Fruit fly (Drosophila melanogaster) whole organism, embryonic: ENCODE results near the gene CG42781.
A peak's percentile ranks its signal among the peaks of the same experiment; 100 is the strongest.

Experiments used
- Atf3 ChIP-seq: fragments of 200-800 bp; sonication (Bioruptor generic); optimal IDR thresholded peaks from 3 replicates; lab custom pipeline; 2016; ENCODE audit warnings: missing biosample characterization, missing genetic modification characterization
- CG1024 ChIP-seq: fragments of 200-800 bp; sonication (Bioruptor generic); IDR thresholded peaks from 2 replicates; pipeline ENCODE4 v1.3.6; 2022; ENCODE audit warnings: missing biosample characterization, missing genetic modification characterization
- CG10431 ChIP-seq: fragments of 200-800 bp; sonication (Bioruptor generic); optimal IDR thresholded peaks from 3 replicates; lab custom pipeline; 2018; ENCODE audit warnings: missing biosample characterization, mild to moderate bottlenecking, missing genetic modification characterization
- CG11085 ChIP-seq: fragments of 200-800 bp; sonication (Bioruptor generic); IDR thresholded peaks from 2 replicates; pipeline ENCODE4 v1.3.6; 2022; ENCODE audit warnings: missing biosample characterization, missing genetic modification characterization
- CG11093 ChIP-seq: fragments of 200-800 bp; sonication (Bioruptor generic); IDR thresholded peaks from 3 replicates; pipeline ENCODE4 v1.3.6; 2022; ENCODE audit warnings: missing biosample characterization, missing genetic modification characterization
- CG12236 ChIP-seq: fragments of 200-800 bp; sonication (Bioruptor generic); optimal IDR thresholded peaks from 2 replicates; lab custom pipeline; 2016; ENCODE audit warnings: missing biosample characterization, missing genetic modification characterization
- CG1233 ChIP-seq: fragments of 200-800 bp; sonication (Bioruptor generic); optimal IDR thresholded peaks from 4 replicates; lab custom pipeline; 2018; ENCODE audit warnings: missing biosample characterization, mild to moderate bottlenecking, missing genetic modification characterization
- CG15073 ChIP-seq: fragments of 200-800 bp; sonication (Bioruptor generic); optimal IDR thresholded peaks from 2 replicates; lab custom pipeline; 2016; ENCODE audit warnings: missing biosample characterization, missing genetic modification characterization
- CG18619 ChIP-seq: fragments of 200-800 bp; sonication (Bioruptor generic); optimal IDR thresholded peaks from 3 replicates; lab custom pipeline; 2017; ENCODE audit warnings: missing biosample characterization, mild to moderate bottlenecking, missing genetic modification characterization
- CG2889 ChIP-seq: fragments of 200-800 bp; sonication (Bioruptor generic); IDR thresholded peaks from 3 replicates; pipeline ENCODE4 v1.3.6; 2022; ENCODE audit warnings: missing biosample characterization, missing genetic modification characterization
- CG30403 ChIP-seq: fragments of 200-800 bp; sonication (Bioruptor generic); optimal IDR thresholded peaks from 3 replicates; lab custom pipeline; 2016; ENCODE audit warnings: missing biosample characterization, missing genetic modification characterization
- CG31441 ChIP-seq: fragments of 200-800 bp; sonication (Bioruptor generic); IDR thresholded peaks from 2 replicates; pipeline ENCODE4 v1.3.6; 2022; ENCODE audit warnings: missing biosample characterization, missing genetic modification characterization
- CG32767 ChIP-seq: fragments of 200-800 bp; sonication (Bioruptor generic); IDR thresholded peaks from 2 replicates; pipeline ENCODE4 v1.3.6; 2022; ENCODE audit warnings: missing biosample characterization, missing genetic modification characterization
- CG42726 ChIP-seq: fragments of 200-800 bp; sonication (Bioruptor generic); IDR thresholded peaks from 2 replicates; pipeline ENCODE4 v1.3.6; 2022; ENCODE audit warnings: missing biosample characterization, missing genetic modification characterization; ENCODE audit not compliant: partially characterized antibody
- CG4820 ChIP-seq: fragments of 200-800 bp; sonication (Bioruptor generic); optimal IDR thresholded peaks from 3 replicates; lab custom pipeline; 2016; ENCODE audit warnings: missing biosample characterization, missing genetic modification characterization
- CG5953 ChIP-seq: fragments of 200-800 bp; sonication (Bioruptor generic); IDR thresholded peaks from 2 replicates; pipeline ENCODE4 v1.3.6; 2022; ENCODE audit warnings: missing biosample characterization, missing genetic modification characterization
- CG7556 ChIP-seq: fragments of 200-800 bp; sonication (Bioruptor generic); optimal IDR thresholded peaks from 2 replicates; lab custom pipeline; 2017; ENCODE audit warnings: missing biosample characterization, mild to moderate bottlenecking, missing genetic modification characterization
- Dbx ChIP-seq: fragments of 200-800 bp; sonication (Bioruptor generic); IDR thresholded peaks from 3 replicates; pipeline ENCODE4 v1.3.6; 2022; ENCODE audit warnings: missing biosample characterization, missing genetic modification characterization
- Dek ChIP-seq: fragments of 200-800 bp; sonication (Bioruptor generic); optimal IDR thresholded peaks from 3 replicates; lab custom pipeline; 2019; ENCODE audit warnings: missing biosample characterization, mild to moderate bottlenecking, missing genetic modification characterization, moderate library complexity
- Dip3 ChIP-seq: fragments of 200-800 bp; sonication (Bioruptor generic); optimal IDR thresholded peaks from 3 replicates; lab custom pipeline; 2016; ENCODE audit warnings: missing biosample characterization, missing genetic modification characterization
- Doc3 ChIP-seq: fragments of 200-800 bp; sonication (Bioruptor generic); IDR thresholded peaks from 3 replicates; pipeline ENCODE4 v1.3.6; 2022; ENCODE audit warnings: missing biosample characterization, missing genetic modification characterization; ENCODE audit not compliant: partially characterized antibody
- Dp ChIP-seq: fragments of 200-800 bp; sonication (Bioruptor generic); optimal IDR thresholded peaks from 2 replicates; lab custom pipeline; 2018; ENCODE audit warnings: missing biosample characterization, mild to moderate bottlenecking, missing genetic modification characterization, moderate library complexity
- Ets97D ChIP-seq: fragments of 200-800 bp; sonication (Bioruptor generic); optimal IDR thresholded peaks from 3 replicates; lab custom pipeline; 2016; ENCODE audit warnings: missing biosample characterization, missing genetic modification characterization
- Hmx ChIP-seq: fragments of 200-800 bp; sonication (Bioruptor generic); optimal IDR thresholded peaks from 2 replicates; lab custom pipeline; 2016; ENCODE audit warnings: missing biosample characterization, missing genetic modification characterization
- Hr39 ChIP-seq: fragments of >200 bp; optimal IDR thresholded peaks from 2 replicates; lab custom pipeline; 2017
- Hr51 ChIP-seq, 2 experiments: fragments of 200-800 bp; sonication (Bioruptor generic); optimal IDR thresholded peaks; 2 replicates in 1 of 2; 3 replicates in 1 of 2; lab custom pipeline; 2016 to 2018; ENCODE audit warnings: missing biosample characterization in 2 of 2, missing genetic modification characterization in 2 of 2, mild to moderate bottlenecking in 1 of 2, moderate library complexity in 1 of 2
- Hr78 ChIP-seq, 2 experiments: fragments of 200-800 bp in 1 of 2; fragments of >200 bp in 1 of 2; sonication (Bioruptor generic) in 1 of 2; optimal IDR thresholded peaks; 2 replicates each; lab custom pipeline; 2017 to 2019; ENCODE audit warnings: missing biosample characterization in 2 of 2, missing genetic modification characterization in 2 of 2, mild to moderate bottlenecking in 1 of 2, moderate library complexity in 1 of 2
- Lim3 ChIP-seq: fragments of 200-800 bp; sonication (Bioruptor generic); IDR thresholded peaks from 2 replicates; pipeline ENCODE4 v1.3.6; 2022; ENCODE audit warnings: missing biosample characterization, missing genetic modification characterization
- MBD-R2 ChIP-seq: fragments of 200-800 bp; sonication (Bioruptor generic); IDR thresholded peaks from 2 replicates; pipeline ENCODE4 v1.3.6; 2022; ENCODE audit warnings: missing biosample characterization, missing genetic modification characterization
- Mad ChIP-seq: fragments of 200-800 bp; sonication (Bioruptor generic); optimal IDR thresholded peaks from 2 replicates; lab custom pipeline; 2016; ENCODE audit warnings: missing biosample characterization, missing genetic modification characterization
- Optix ChIP-seq: fragments of 200-800 bp; sonication (Bioruptor generic); IDR thresholded peaks from 3 replicates; pipeline ENCODE4 v1.3.6; 2022; ENCODE audit warnings: missing biosample characterization, missing genetic modification characterization
- Sry-δ ChIP-seq: fragments of 200-800 bp; sonication (Bioruptor generic); optimal IDR thresholded peaks from 2 replicates; lab custom pipeline; 2016; ENCODE audit warnings: missing biosample characterization, missing genetic modification characterization
- Ssrp ChIP-seq: fragments of 200-800 bp; sonication (Bioruptor generic); optimal IDR thresholded peaks from 2 replicates; lab custom pipeline; 2018; ENCODE audit warnings: missing biosample characterization, mild to moderate bottlenecking, missing genetic modification characterization, moderate library complexity
- Taf1 ChIP-seq: fragments of 200-800 bp; sonication (Bioruptor generic); IDR thresholded peaks from 2 replicates; pipeline ENCODE4 v1.3.6; 2022; ENCODE audit warnings: missing biosample characterization, missing genetic modification characterization
- az2 ChIP-seq: fragments of 200-800 bp; sonication (Bioruptor generic); optimal IDR thresholded peaks from 3 replicates; lab custom pipeline; 2016; ENCODE audit warnings: missing biosample characterization, missing genetic modification characterization
- crol ChIP-seq: fragments of 200-800 bp; sonication (Bioruptor generic); IDR thresholded peaks from 2 replicates; pipeline ENCODE4 v1.3.6; 2022; ENCODE audit warnings: missing biosample characterization, missing genetic modification characterization
- dysf ChIP-seq: fragments of 200-800 bp; sonication (Bioruptor generic); IDR thresholded peaks from 3 replicates; pipeline ENCODE4 v1.3.6; 2022; ENCODE audit warnings: missing biosample characterization, missing genetic modification characterization
- fd102C ChIP-seq: fragments of 200-800 bp; sonication (Bioruptor generic); optimal IDR thresholded peaks from 2 replicates; lab custom pipeline; 2018; ENCODE audit warnings: missing biosample characterization, mild to moderate bottlenecking, missing genetic modification characterization, moderate library complexity
- fd3F ChIP-seq: fragments of 200-800 bp; sonication (Bioruptor generic); optimal IDR thresholded peaks from 2 replicates; lab custom pipeline; 2018; ENCODE audit warnings: missing biosample characterization, mild to moderate bottlenecking, missing genetic modification characterization, moderate library complexity
- gce ChIP-seq: fragments of 200-800 bp; sonication (Bioruptor generic); IDR thresholded peaks from 3 replicates; pipeline ENCODE4 v1.3.6; 2022; ENCODE audit warnings: missing biosample characterization, missing genetic modification characterization
- gsb ChIP-seq: fragments of 200-800 bp; sonication (Bioruptor generic); IDR thresholded peaks from 2 replicates; pipeline ENCODE4 v1.3.6; 2022; ENCODE audit warnings: missing biosample characterization, missing genetic modification characterization
- maf-S ChIP-seq: fragments of 200-800 bp; sonication (Bioruptor generic); optimal IDR thresholded peaks from 2 replicates; lab custom pipeline; 2016; ENCODE audit warnings: missing biosample characterization, missing genetic modification characterization
- nmo ChIP-seq: fragments of 200-800 bp; sonication (Bioruptor generic); optimal IDR thresholded peaks from 2 replicates; lab custom pipeline; 2018; ENCODE audit warnings: missing biosample characterization, mild to moderate bottlenecking, missing genetic modification characterization, moderate library complexity
- nom ChIP-seq: fragments of 200-800 bp; sonication (Bioruptor generic); optimal IDR thresholded peaks from 2 replicates; lab custom pipeline; 2017; ENCODE audit warnings: missing biosample characterization, missing genetic modification characterization, mild to moderate bottlenecking, moderate library complexity, missing genetic modification reagents
- oc ChIP-seq: fragments of 200-800 bp; sonication (Bioruptor generic); optimal IDR thresholded peaks from 2 replicates; lab custom pipeline; 2018; ENCODE audit warnings: missing biosample characterization, mild to moderate bottlenecking, missing genetic modification characterization, moderate library complexity
- pho ChIP-seq: fragments of 200-800 bp; sonication (Bioruptor generic); optimal IDR thresholded peaks from 2 replicates; lab custom pipeline; 2016; ENCODE audit warnings: missing biosample characterization, missing genetic modification characterization
- repo ChIP-seq: fragments of 200-800 bp; sonication (Bioruptor generic); optimal IDR thresholded peaks from 2 replicates; lab custom pipeline; 2016; ENCODE audit warnings: missing biosample characterization, missing genetic modification characterization
- sc ChIP-seq, 3 experiments: fragments of >200 bp in 2 of 3; fragments of 200-800 bp in 1 of 3; sonication (Bioruptor generic) in 1 of 3; optimal IDR thresholded peaks; 2 replicates in 2 of 3; 3 replicates in 1 of 3; lab custom pipeline; 2017; ENCODE audit warnings: mild to moderate bottlenecking in 1 of 3, missing biosample characterization in 1 of 3, missing genetic modification characterization in 1 of 3, missing genetic modification reagents in 1 of 3
- sob ChIP-seq: fragments of 200-800 bp; sonication (Bioruptor generic); IDR thresholded peaks from 2 replicates; pipeline ENCODE4 v1.3.6; 2022; ENCODE audit warnings: missing biosample characterization, missing genetic modification characterization
- tin ChIP-seq: fragments of 200-800 bp; sonication (Bioruptor generic); optimal IDR thresholded peaks from 3 replicates; lab custom pipeline; 2016; ENCODE audit warnings: missing biosample characterization, missing genetic modification characterization
- wek ChIP-seq: fragments of 200-800 bp; sonication (Bioruptor generic); optimal IDR thresholded peaks from 3 replicates; lab custom pipeline; 2018; ENCODE audit warnings: missing biosample characterization, mild to moderate bottlenecking, missing genetic modification characterization, moderate library complexity

CG42781 gene

dm6 chrX:7334801-7335176 is 48.0 kb downstream of the CG42781 start (continued):
- TF ChIP-seq Dek (tag; lab: Kevin White, UChicago) (peak; percentile 76), pho (no peak), CG5953 (GFP tag; lab: Robert Waterston, UW) (no peak), oc (tag; lab: Kevin White, UChicago) (peak; percentile 10), CG31441 (peak; percentile 77), Hmx (GFP tag; lab: Kevin White, UChicago) (no peak), CG30403 (GFP tag; lab: Kevin White, UChicago) (peak; percentile 64), tin (GFP tag; lab: Kevin White, UChicago) (peak; percentile 53), CG18619 (GFP tag; lab: Kevin White, UChicago) (peak; percentile 78), nom (peak; percentile 35), MBD-R2 (peak; percentile 37; the same call in 1 of the 2 replicates), CG15073 (GFP tag; lab: Kevin White, UChicago) (no peak), CG32767 (GFP tag; lab: Robert Waterston, UW) (peak; percentile 48; the same call in 1 of the 2 replicates), CG4820 (GFP tag; lab: Kevin White, UChicago) (peak; percentile 30), Ets97D (no peak), CG42726 (no peak), CG2889 (GFP tag; lab: Robert Waterston, UW) (0 out of 3 replicates have a peak, but pooled peaks have one; percentile 66), Dip3 (GFP tag; lab: Kevin White, UChicago) (no peak), sc (optimal IDR thresholded peaks at IDR 0.05; lab: Kevin White, UChicago) (no peak), sc (GFP tag; optimal IDR thresholded peaks at IDR 0.05; lab: Kevin White, UChicago) (peak; percentile 51), Atf3 (no peak), CG1233 (GFP tag; lab: Kevin White, UChicago) (peak; percentile 57), Ssrp (tag; lab: Kevin White, UChicago) (peak; percentile 77), gsb (GFP tag; lab: Robert Waterston, UW) (no peak), CG12236 (no peak), Sry-δ (GFP tag; lab: Kevin White, UChicago) (no peak), CG11085 (GFP tag; lab: Robert Waterston, UW) (peak; percentile 53), Doc3 (GFP tag; lab: Robert Waterston, UW) (no peak), Dbx (GFP tag; lab: Robert Waterston, UW) (peak; percentile 68; the same call in 2 of the 3 replicates), nmo (peak; percentile 89), Hr51 (GFP tag; optimal IDR thresholded peaks at IDR 0.05; lab: Kevin White, UChicago) (peak in 1 of 2 experiments; percentile 88), Lim3 (no peak), Taf1 (peak; percentile 55; the same call in 1 of the 2 replicates), CG1024 (GFP tag; lab: Robert Waterston, UW) (peak; percentile 57), dysf (GFP tag; lab: Robert Waterston, UW) (peak; percentile 85), fd102C (GFP tag; lab: Kevin White, UChicago) (no peak), CG7556 (GFP tag; lab: Kevin White, UChicago) (peak; percentile 77), Hr39 (lab: Kevin White, UChicago) (no peak), repo (no peak), az2 (GFP tag; lab: Kevin White, UChicago) (peak; percentile 65), sob (GFP tag; lab: Robert Waterston, UW) (peak; percentile 73), wek (GFP tag; lab: Kevin White, UChicago) (no peak), Mad (GFP tag; lab: Kevin White, UChicago) (no peak), Optix (GFP tag; lab: Robert Waterston, UW) (no peak), maf-S (GFP tag; lab: Kevin White, UChicago) (no peak), CG11093 (GFP tag; lab: Robert Waterston, UW) (peak; percentile 64; the same call in 1 of the 3 replicates), crol (no peak), Dp (GFP tag; lab: Kevin White, UChicago) (no peak), fd3F (GFP tag; lab: Kevin White, UChicago) (peak; percentile 51), gce (no peak), Hr78 (GFP tag; optimal IDR thresholded peaks at IDR 0.05; lab: Kevin White, UChicago) (peak in 1 of 2 experiments; percentile 49), CG10431 (GFP tag; lab: Kevin White, UChicago) (peak; percentile 60)
